Worm (Caenorhabditis elegans) whole organism, L1 larva: ENCODE data around the gene C25E10.12.
A peak's percentile ranks its signal among the peaks of the same experiment; 100 is the strongest.

Experiments used
- C16A3.4 ChIP-seq: fragments of 150-350 bp; optimal IDR thresholded peaks from 2 replicates; lab custom pipeline; 2014; ENCODE audit warnings: missing biosample characterization, missing genetic modification characterization
- C34B4.2 ChIP-seq: sonication (generic microtip); optimal IDR thresholded peaks from 2 replicates; lab custom pipeline; 2017; ENCODE audit warnings: mild to moderate bottlenecking, missing genetic modification characterization, missing compliant biosample characterization
- F16B12.6 ChIP-seq: fragments of 150-350 bp; optimal IDR thresholded peaks from 2 replicates; lab custom pipeline; 2014; ENCODE audit warnings: missing biosample characterization, missing genetic modification characterization
- alr-1 ChIP-seq: fragments of 200-800 bp; sonication (Bioruptor generic); optimal IDR thresholded peaks from 2 replicates; lab custom pipeline; 2018; ENCODE audit warnings: borderline replicate concordance, mild to moderate bottlenecking, missing genetic modification characterization, missing compliant biosample characterization
- aly-2 ChIP-seq: fragments of 150-350 bp; optimal IDR thresholded peaks from 2 replicates; lab custom pipeline; 2014; ENCODE audit warnings: missing biosample characterization, missing genetic modification characterization
- ceh-8 ChIP-seq: fragments of 200-800 bp; sonication (Bioruptor generic); optimal IDR thresholded peaks from 2 replicates; lab custom pipeline; 2018; ENCODE audit warnings: mild to moderate bottlenecking, missing genetic modification characterization, moderate library complexity, missing compliant biosample characterization
- ceh-82 ChIP-seq, 3 experiments: fragments of 150-350 bp in 1 of 3; sonication (generic microtip) in 2 of 3; optimal IDR thresholded peaks; 2 replicates each; lab custom pipeline; 2014 to 2017; ENCODE audit warnings: missing biosample characterization in 3 of 3, missing genetic modification characterization in 3 of 3
- ces-1 ChIP-seq: fragments of 150-350 bp; optimal IDR thresholded peaks from 2 replicates; lab custom pipeline; 2014; ENCODE audit warnings: missing biosample characterization, missing genetic modification reagents, missing genetic modification characterization
- dpl-1 ChIP-seq, 3 experiments: fragments of 150-350 bp in 2 of 3; sonication (generic microtip) in 1 of 3; optimal IDR thresholded peaks; 2 replicates each; lab custom pipeline; 2014 to 2017; ENCODE audit warnings: missing biosample characterization in 3 of 3, missing genetic modification characterization in 3 of 3, missing genetic modification reagents in 3 of 3
- egl-27 ChIP-seq, 2 experiments: fragments of 150-350 bp in 1 of 2; sonication (generic microtip); optimal IDR thresholded peaks; 3 replicates each; lab custom pipeline; 2017 to 2018; ENCODE audit warnings: missing biosample characterization in 2 of 2, missing genetic modification characterization in 2 of 2, missing genetic modification reagents in 2 of 2
- elt-2 ChIP-seq: sonication (generic microtip); optimal IDR thresholded peaks from 2 replicates; lab custom pipeline; 2016; ENCODE audit warnings: missing genetic modification characterization, mild to moderate bottlenecking, inconsistent platforms, missing compliant biosample characterization, missing genetic modification reagents
- grh-1 ChIP-seq: fragments of 200-800 bp; sonication (Bioruptor generic); IDR thresholded peaks from 2 replicates; pipeline ENCODE4 v1.3.6; 2022; ENCODE audit warnings: missing genetic modification reagents, missing genetic modification characterization, missing compliant biosample characterization
- hlh-17 ChIP-seq: fragments of 200-800 bp; sonication (Bioruptor generic); optimal IDR thresholded peaks from 2 replicates; lab custom pipeline; 2018; ENCODE audit warnings: missing genetic modification characterization, mild to moderate bottlenecking, missing compliant biosample characterization, moderate library complexity, borderline replicate concordance
- hlh-4 ChIP-seq: sonication (generic microtip); optimal IDR thresholded peaks from 2 replicates; lab custom pipeline; 2016; ENCODE audit warnings: mild to moderate bottlenecking, missing genetic modification characterization, missing compliant biosample characterization
- hpl-2 ChIP-seq: fragments of 150-350 bp; optimal IDR thresholded peaks from 2 replicates; lab custom pipeline; 2014; ENCODE audit warnings: missing biosample characterization, missing genetic modification reagents, missing genetic modification characterization
- isw-1 ChIP-seq: fragments of 200-800 bp; sonication (Bioruptor generic); IDR thresholded peaks from 2 replicates; pipeline ENCODE4 v1.3.6; 2022; ENCODE audit warnings: missing genetic modification characterization, missing compliant biosample characterization
- jun-1 ChIP-seq: fragments of 150-350 bp; optimal IDR thresholded peaks from 2 replicates; lab custom pipeline; 2014; ENCODE audit warnings: missing biosample characterization, missing genetic modification reagents, missing genetic modification characterization
- lin-13 ChIP-seq: fragments of 150-350 bp; optimal IDR thresholded peaks from 2 replicates; lab custom pipeline; 2014; ENCODE audit warnings: missing biosample characterization, missing genetic modification reagents, missing genetic modification characterization
- lin-14 ChIP-seq: fragments of 200-800 bp; sonication (Bioruptor generic); optimal IDR thresholded peaks from 2 replicates; lab custom pipeline; 2018; ENCODE audit warnings: mild to moderate bottlenecking, missing genetic modification characterization, moderate library complexity, missing compliant biosample characterization
- lin-15B ChIP-seq: fragments of 150-350 bp; sonication (generic microtip); optimal IDR thresholded peaks from 3 replicates; lab custom pipeline; 2014; ENCODE audit warnings: missing biosample characterization, missing genetic modification characterization
- lir-3 ChIP-seq: sonication (generic microtip); optimal IDR thresholded peaks from 2 replicates; lab custom pipeline; 2016; ENCODE audit warnings: mild to moderate bottlenecking, missing genetic modification characterization, moderate library complexity, missing compliant biosample characterization; ENCODE audit not compliant: poor library complexity
- nhr-47 ChIP-seq: sonication (generic microtip); optimal IDR thresholded peaks from 2 replicates; lab custom pipeline; 2016; ENCODE audit warnings: mild to moderate bottlenecking, missing genetic modification characterization, moderate library complexity, missing compliant biosample characterization
- nhr-77 ChIP-seq: fragments of 150-350 bp; optimal IDR thresholded peaks from 2 replicates; lab custom pipeline; 2014; ENCODE audit warnings: missing biosample characterization, missing genetic modification characterization
- nhr-85 ChIP-seq: sonication (generic microtip); peaks from one replicate; lab custom pipeline; 2016; ENCODE audit warnings: missing genetic modification characterization, inconsistent platforms, missing compliant biosample characterization
- pqm-1 ChIP-seq: sonication (generic microtip); optimal IDR thresholded peaks from 3 replicates; lab custom pipeline; 2017; ENCODE audit warnings: missing biosample characterization, missing genetic modification characterization
- rnt-1 ChIP-seq: sonication (generic microtip); optimal IDR thresholded peaks from 2 replicates; lab custom pipeline; 2016; ENCODE audit warnings: mild to moderate bottlenecking, missing genetic modification characterization, moderate library complexity, missing compliant biosample characterization
- skn-1 ChIP-seq: fragments of 150-350 bp; optimal IDR thresholded peaks from 2 replicates; lab custom pipeline; 2014; ENCODE audit warnings: missing biosample characterization, missing genetic modification characterization
- sox-4 ChIP-seq: sonication (generic microtip); optimal IDR thresholded peaks from 2 replicates; lab custom pipeline; 2016; ENCODE audit warnings: missing genetic modification characterization, missing compliant biosample characterization
- sptf-1 ChIP-seq: fragments of 150-350 bp; optimal IDR thresholded peaks from 2 replicates; lab custom pipeline; 2014; ENCODE audit warnings: missing biosample characterization, missing genetic modification characterization
- swsn-7 ChIP-seq: sonication (generic microtip); optimal IDR thresholded peaks from 2 replicates; lab custom pipeline; 2016; ENCODE audit warnings: missing genetic modification characterization, missing compliant biosample characterization
- vab-15 ChIP-seq: sonication (generic microtip); optimal IDR thresholded peaks from 2 replicates; lab custom pipeline; 2017; ENCODE audit warnings: missing genotype, mild to moderate bottlenecking, missing genetic modification characterization, missing compliant biosample characterization
- xbp-1 ChIP-seq: sonication (generic microtip); optimal IDR thresholded peaks from 2 replicates; lab custom pipeline; 2016; ENCODE audit warnings: missing genetic modification characterization, missing compliant biosample characterization
- ztf-11 ChIP-seq, 2 experiments: sonication (generic microtip); optimal IDR thresholded peaks; 2 replicates each; lab custom pipeline; 2016 to 2017; ENCODE audit warnings: missing genetic modification characterization in 2 of 2, missing biosample characterization in 1 of 2, missing compliant biosample characterization in 1 of 2

The C25E10.12 gene

ce11 chrV:9062341-9062740 lies at the start of gene C25E10.12:
Gene C25E10.12, minus strand, starts transcription at chrV:9062441.
- TF ChIP-seq nhr-77 (tag; lab: Kevin White, UChicago) = no peak
- no peak for TF ChIP-seq pqm-1 (tag; lab: Kevin White, UChicago)
- no peak for TF ChIP-seq jun-1
- no peak for TF ChIP-seq lin-14 (GFP tag; lab: Kevin White, UChicago)

ce11 chrV:9111957-9112356 lies 49.7 kb upstream of the C25E10.12 start:
- TF ChIP-seq jun-1 (no peak), rnt-1 (tag; lab: Kevin White, UChicago) (peak; percentile 9), lin-14 (GFP tag; lab: Kevin White, UChicago) (peak; percentile 76), C16A3.4 (tag; lab: Kevin White, UChicago) (no peak)

ce11 chrV:9109281-9109680 lies 47.0 kb upstream of the C25E10.12 start, which contains the start of gene pqn-31:
Gene pqn-31, plus strand, starts transcription at chrV:9109581.
- TF ChIP-seq hpl-2 (GFP tag; lab: Kevin White, UChicago) (no peak), dpl-1 (GFP tag; optimal IDR thresholded peaks at IDR 0.05; lab: Kevin White, UChicago) (no peak), C34B4.2 (tag; lab: Kevin White, UChicago) (no peak), hlh-17 (GFP tag; lab: Kevin White, UChicago) (no peak), vab-15 (tag; lab: Kevin White, UChicago) (no peak), alr-1 (no peak), aly-2 (tag; lab: Kevin White, UChicago) (no peak), F16B12.6 (tag; lab: Kevin White, UChicago) (no peak), isw-1 (no peak), nhr-85 (tag; lab: Kevin White, UChicago) (no peak), sox-4 (tag; lab: Kevin White, UChicago) (no peak), elt-2 (tag; lab: Kevin White, UChicago) (no peak), grh-1 (GFP tag; lab: Robert Waterston, UW) (no peak), swsn-7 (tag; lab: Kevin White, UChicago) (no peak), lin-13 (no peak), jun-1 (no peak), sptf-1 (no peak)
- TF ChIP-seq, all 84 proteins: peak for 0

- no peak for TF ChIP-seq ceh-82 (tag; optimal IDR thresholded peaks at IDR 0.05; lab: Kevin White, UChicago)
Measured at ce11 chrV:9108219-9108618, 46.0 kb upstream of the C25E10.12 start, which contains the start of gene F21C10.18. Gene F21C10.18, plus strand, starts transcription at chrV:9108519.

ce11 chrV:9101062-9101461 lies 38.8 kb upstream of the C25E10.12 start, which contains the start of gene frpr-6:
Gene frpr-6, minus strand, starts transcription at chrV:9101162.
- TF ChIP-seq nhr-47 (tag; lab: Kevin White, UChicago) = no peak
- no peak for TF ChIP-seq dpl-1 (GFP tag; optimal IDR thresholded peaks at IDR 0.05; lab: Kevin White, UChicago)
- TF ChIP-seq egl-27 (tag; optimal IDR thresholded peaks at IDR 0.05; lab: Kevin White, UChicago) = no peak
- no peak for TF ChIP-seq lir-3 (tag; lab: Kevin White, UChicago)
- no peak for TF ChIP-seq rnt-1 (tag; lab: Kevin White, UChicago)
- TF ChIP-seq xbp-1 (tag; lab: Kevin White, UChicago) = no peak
- no peak for TF ChIP-seq ceh-8
- TF ChIP-seq nhr-77 (tag; lab: Kevin White, UChicago) = no peak
- TF ChIP-seq ztf-11 (tag; optimal IDR thresholded peaks at IDR 0.05; lab: Kevin White, UChicago) = no peak
- TF ChIP-seq hlh-4 (tag; lab: Kevin White, UChicago) = no peak
- TF ChIP-seq ces-1 (GFP tag; lab: Kevin White, UChicago) = no peak
- no peak for TF ChIP-seq lin-15B (tag; lab: Kevin White, UChicago)
- no peak for TF ChIP-seq skn-1 (tag; lab: Kevin White, UChicago)
- TF ChIP-seq jun-1 = no peak
